Fruit fly (Drosophila melanogaster) whole organism, pupa: Measurements from ENCODE around the gene CG8206.

Source experiments
- CG10348 ChIP-seq: fragments of 200-800 bp; sonication (Bioruptor generic); IDR thresholded peaks from 2 replicates; pipeline ENCODE4 v1.3.6; 2022; ENCODE audit warnings: missing biosample characterization, missing genetic modification characterization
- CG12605 ChIP-seq: fragments of 200-800 bp; sonication (Bioruptor generic); IDR thresholded peaks from 2 replicates; pipeline ENCODE4 v1.3.6; 2022; ENCODE audit warnings: missing biosample characterization, missing genetic modification characterization
- CG17806 ChIP-seq: fragments of 200-800 bp; sonication (Bioruptor generic); optimal IDR thresholded peaks from 2 replicates; lab custom pipeline; 2018; ENCODE audit warnings: missing biosample characterization, mild to moderate bottlenecking, missing genetic modification characterization, moderate library complexity
- CG34367 ChIP-seq: fragments of 200-800 bp; sonication (Bioruptor generic); optimal IDR thresholded peaks from 2 replicates; lab custom pipeline; 2018; ENCODE audit warnings: missing biosample characterization, mild to moderate bottlenecking, missing genetic modification characterization
- CG4496 ChIP-seq: fragments of 200-800 bp; sonication (Bioruptor generic); IDR thresholded peaks from 3 replicates; pipeline ENCODE4 v1.3.6; 2022; ENCODE audit warnings: missing biosample characterization, missing genetic modification characterization
- CG8159 ChIP-seq: fragments of 200-800 bp; sonication (Bioruptor generic); optimal IDR thresholded peaks from 3 replicates; lab custom pipeline; 2018; ENCODE audit warnings: missing biosample characterization, mild to moderate bottlenecking, missing genetic modification characterization, moderate library complexity
- CG8301 ChIP-seq: fragments of 200-800 bp; sonication (Bioruptor generic); optimal IDR thresholded peaks from 2 replicates; lab custom pipeline; 2018; ENCODE audit warnings: missing biosample characterization, mild to moderate bottlenecking, missing genetic modification characterization
- D1 ChIP-seq: fragments of 200-800 bp; sonication (Bioruptor generic); optimal IDR thresholded peaks from 2 replicates; lab custom pipeline; 2018; ENCODE audit warnings: missing biosample characterization, mild to moderate bottlenecking, missing genetic modification characterization, moderate library complexity
- EcR ChIP-seq: fragments of 200-800 bp; sonication (Bioruptor generic); optimal IDR thresholded peaks from 3 replicates; lab custom pipeline; 2019; ENCODE audit warnings: missing biosample characterization, missing genetic modification characterization, mild to moderate bottlenecking, moderate library complexity, missing genetic modification reagents
- Pif1A ChIP-seq: fragments of 200-800 bp; sonication (Bioruptor generic); optimal IDR thresholded peaks from 3 replicates; lab custom pipeline; 2016; ENCODE audit warnings: missing biosample characterization, missing genetic modification characterization
- Pif1B ChIP-seq: fragments of 200-800 bp; sonication (Bioruptor generic); optimal IDR thresholded peaks from 3 replicates; lab custom pipeline; 2016; ENCODE audit warnings: missing biosample characterization, missing genetic modification characterization
- Snoo ChIP-seq: fragments of 200-800 bp; sonication (Bioruptor generic); optimal IDR thresholded peaks from 3 replicates; lab custom pipeline; 2017; ENCODE audit warnings: missing biosample characterization, mild to moderate bottlenecking, missing genetic modification characterization, inconsistent platforms
- rn ChIP-seq: fragments of 200-800 bp; sonication (Bioruptor generic); IDR thresholded peaks from 2 replicates; pipeline ENCODE4 v1.3.6; 2022; ENCODE audit warnings: missing biosample characterization, missing genetic modification characterization

dm6 chrX:15697581-15698208 is 41.3 kb upstream of the CG8206 start:
- TF ChIP-seq CG10348 (GFP tag; lab: Robert Waterston, UW) (peak; percentile 67), CG17806 (tag; lab: Kevin White, UChicago) (peak; percentile 86), CG12605 (GFP tag; lab: Robert Waterston, UW) (peak; percentile 64), CG8159 (tag; lab: Kevin White, UChicago) (peak; percentile 88), CG4496 (GFP tag; lab: Robert Waterston, UW) (peak; percentile 94), Pif1A (GFP tag; lab: Kevin White, UChicago) (no peak), CG34367 (tag; lab: Kevin White, UChicago) (peak; percentile 75), CG8301 (tag; lab: Kevin White, UChicago) (peak; percentile 89), Snoo (tag; lab: Kevin White, UChicago) (peak; percentile 84), EcR (GFP tag; lab: Kevin White, UChicago) (peak; percentile 2), Pif1B (GFP tag; lab: Kevin White, UChicago) (peak; percentile 83), D1 (peak; percentile 67), rn (GFP tag; lab: Robert Waterston, UW) (peak; percentile 76)
